Worm (Caenorhabditis elegans): ENCODE measurements around the gene elk-2.
"Not testable (repeated sequence)": the region's sequence is repeated elsewhere in the genome, so short reads cannot be mapped to it uniquely, and the experiment has no call there.

Gene elk-2

ce11 chrX:108929-109328 lies at the start of gene elk-2:
Gene elk-2, minus strand, starts transcription at chrX:109029.
- not testable (repeated sequence) for TF ChIP-seq unc-130, lin-15B, fos-1 (tag; optimal IDR thresholded peaks at IDR 0.05)

- no peak for TF ChIP-seq unc-130 (tag; optimal IDR thresholded peaks at IDR 0.05)
- TF ChIP-seq vab-15 (tag; optimal IDR thresholded peaks at IDR 0.05), result no peak
- no peak for TF ChIP-seq hpl-2 (GFP tag; optimal IDR thresholded peaks at IDR 0.05)
- no peak for TF ChIP-seq nhr-11 (tag; optimal IDR thresholded peaks at IDR 0.05)
- no peak for TF ChIP-seq unc-62 (GFP tag; optimal IDR thresholded peaks at IDR 0.05)
- no peak for TF ChIP-seq ceh-8 (GFP tag; optimal IDR thresholded peaks at IDR 0.05)
- no peak for TF ChIP-seq C16A3.4 (tag; optimal IDR thresholded peaks at IDR 0.05)
- TF ChIP-seq efl-3 (GFP tag; optimal IDR thresholded peaks at IDR 0.05), result no peak
- TF ChIP-seq pag-3 (tag; optimal IDR thresholded peaks at IDR 0.05; ENCODE audit: borderline replicate concordance, insufficient read depth), result no peak
- no peak for TF ChIP-seq egl-13 (tag; optimal IDR thresholded peaks at IDR 0.05)
- no peak for TF ChIP-seq pqm-1 (tag; optimal IDR thresholded peaks at IDR 0.05)
- no peak for TF ChIP-seq zag-1 (tag; optimal IDR thresholded peaks at IDR 0.05)
- TF ChIP-seq alr-1 (tag; optimal IDR thresholded peaks at IDR 0.05; ENCODE audit: borderline replicate concordance), result no peak
- TF ChIP-seq nhr-84 (tag; optimal IDR thresholded peaks at IDR 0.05), result no peak
- no peak for TF ChIP-seq xbp-1 (tag; optimal IDR thresholded peaks at IDR 0.05)
- TF ChIP-seq mdl-1 (tag; optimal IDR thresholded peaks at IDR 0.05), result no peak
- no peak for TF ChIP-seq nhr-20 (tag; optimal IDR thresholded peaks at IDR 0.05)
- no peak for TF ChIP-seq snu-23 (GFP tag; optimal IDR thresholded peaks at IDR 0.05)
- no peak for TF ChIP-seq nhr-12 (tag; optimal IDR thresholded peaks at IDR 0.05)
Observed at ce11 chrX:147824-148223, 39.0 kb upstream of the elk-2 start, which contains the start of gene Y73B3A.11. Gene Y73B3A.11, plus strand, starts transcription at chrX:148124.

- TF ChIP-seq efl-1 (optimal IDR thresholded peaks at IDR 0.05) (no peak), efl-1 (GFP tag; optimal IDR thresholded peaks at IDR 0.05 in 1 of 2) (peak in 1 of 2 experiments; percentile 4), ceh-63 (GFP tag; optimal IDR thresholded peaks at IDR 0.05) (no peak), snu-23 (GFP tag; optimal IDR thresholded peaks at IDR 0.05) (peak; percentile 10), lsy-2 (tag; optimal IDR thresholded peaks at IDR 0.05) (peak in 1 of 2 experiments; percentile 27), nhr-71 (tag; optimal IDR thresholded peaks at IDR 0.05) (peak; percentile 25), lin-14 (GFP tag; optimal IDR thresholded peaks at IDR 0.05) (peak; percentile 54), dsc-1 (tag; optimal IDR thresholded peaks at IDR 0.05) (peak; percentile 11), nhr-77 (tag; optimal IDR thresholded peaks at IDR 0.05) (no peak)
Observed at ce11 chrX:146832-147231, 38.0 kb upstream of the elk-2 start.

- TF ChIP-seq lin-13 (GFP tag; optimal IDR thresholded peaks at IDR 0.05), result no peak
- TF ChIP-seq mep-1 (tag; optimal IDR thresholded peaks at IDR 0.05), result no peak
- TF ChIP-seq egl-13 (tag; optimal IDR thresholded peaks at IDR 0.05), result no peak
- TF ChIP-seq ztf-4 (tag; optimal IDR thresholded peaks at IDR 0.05), result no peak
- TF ChIP-seq lsy-2 (tag; optimal IDR thresholded peaks at IDR 0.05), result no peak
- no peak for TF ChIP-seq nhr-76 (tag; optimal IDR thresholded peaks at IDR 0.05)
- TF ChIP-seq jun-1 (tag; optimal IDR thresholded peaks at IDR 0.05), result no peak
- TF ChIP-seq nhr-20 (tag; optimal IDR thresholded peaks at IDR 0.05), result no peak
- no peak for TF ChIP-seq efl-1 (optimal IDR thresholded peaks at IDR 0.05)
- no peak for TF ChIP-seq efl-1 (GFP tag; optimal IDR thresholded peaks at IDR 0.05 in 1 of 2)
- no peak for TF ChIP-seq ztf-11 (tag; optimal IDR thresholded peaks at IDR 0.05)
- TF ChIP-seq C04F5.9 (tag; optimal IDR thresholded peaks at IDR 0.05), result no peak
- no peak for TF ChIP-seq nhr-11 (tag; optimal IDR thresholded peaks at IDR 0.05)
- TF ChIP-seq nhr-28 (tag; optimal IDR thresholded peaks at IDR 0.05), result no peak
- TF ChIP-seq elt-3 (tag; optimal IDR thresholded peaks at IDR 0.05), result no peak
- TF ChIP-seq lin-35 (GFP tag; optimal IDR thresholded peaks at IDR 0.05), result no peak
Observed at ce11 chrX:141149-141548, 32.3 kb upstream of the elk-2 start, which contains the start of gene Y73B3A.8. Gene Y73B3A.8, minus strand, starts transcription at chrX:141249.
